Worm (Caenorhabditis elegans): ENCODE results near the gene F07B10.4.

DNA sequence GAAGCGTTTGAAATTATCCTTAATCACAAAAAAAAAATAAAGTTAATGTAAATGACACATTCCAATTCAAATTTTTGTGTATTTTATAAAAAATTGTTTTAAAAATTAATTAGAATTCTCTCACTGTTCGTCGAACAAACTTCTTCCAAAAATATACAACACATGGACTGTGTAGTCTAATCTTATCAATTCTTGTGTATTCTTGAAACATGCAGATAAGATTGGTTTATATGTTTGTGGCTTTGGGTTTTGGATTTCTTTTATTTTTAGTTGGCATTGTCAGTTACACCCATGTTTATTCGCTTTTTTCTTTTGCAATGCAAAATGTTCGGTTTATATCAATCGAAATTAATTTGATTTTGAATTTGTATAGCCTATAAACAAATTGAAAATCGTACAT is 42.5 kb downstream of the F07B10.4 start:
- no peak for TF ChIP-seq pqm-1 (tag; optimal IDR thresholded peaks at IDR 0.05)
- TF ChIP-seq F13H6.1 (tag; optimal IDR thresholded peaks at IDR 0.05): no peak
- no peak for TF ChIP-seq nhr-11 (tag; optimal IDR thresholded peaks at IDR 0.05)

Measured in whole organism, late embryonic.